Worm (Caenorhabditis elegans) whole organism, young adult: ENCODE measurements around the gene M110.3.

Experiments
- B0261.1 ChIP-seq: sonication (generic microtip); optimal IDR thresholded peaks from 2 replicates; lab custom pipeline; 2016; ENCODE audit warnings: mild to moderate bottlenecking, missing genetic modification characterization, moderate library complexity, missing compliant biosample characterization
- F37B4.10 ChIP-seq: fragments of 200-800 bp; sonication (Bioruptor generic); IDR thresholded peaks from 2 replicates; pipeline ENCODE4 v1.3.6; 2022; ENCODE audit warnings: missing genetic modification characterization, missing compliant biosample characterization
- ZK185.1 ChIP-seq: sonication (generic microtip); optimal IDR thresholded peaks from 2 replicates; lab custom pipeline; 2016; ENCODE audit warnings: mild to moderate bottlenecking, missing genetic modification characterization, missing compliant biosample characterization; ENCODE audit not compliant: poor library complexity, severe bottlenecking
- ets-4 ChIP-seq: fragments of 200-800 bp; sonication (Bioruptor generic); optimal IDR thresholded peaks from 2 replicates; lab custom pipeline; 2018; ENCODE audit warnings: mild to moderate bottlenecking, missing genetic modification characterization, missing compliant biosample characterization
- unc-130 ChIP-seq: sonication (generic microtip); optimal IDR thresholded peaks from 2 replicates; lab custom pipeline; 2016; ENCODE audit warnings: missing genetic modification reagents, missing genetic modification characterization, missing compliant biosample characterization
- unc-62 ChIP-seq: fragments of 150-350 bp; optimal IDR thresholded peaks from 2 replicates; lab custom pipeline; 2014; ENCODE audit warnings: missing biosample characterization, missing genetic modification reagents, missing genetic modification characterization

- no peak for TF ChIP-seq F37B4.10
- TF ChIP-seq unc-62 (GFP tag; lab: Kevin White, UChicago) = no peak
- no peak for TF ChIP-seq ZK185.1
- TF ChIP-seq B0261.1 (tag; lab: Kevin White, UChicago) = no peak
- TF ChIP-seq unc-130 = no peak
- TF ChIP-seq ets-4 (GFP tag; lab: Kevin White, UChicago) = no peak
Observed at ce11 chrII:8225914-8226313, 9.5 kb upstream of the M110.3 start.
